Worm (Caenorhabditis elegans): ENCODE results near the gene Y57A10A.4.
"Not testable (repeated sequence)": the region's sequence is repeated elsewhere in the genome, so short reads cannot be mapped to it uniquely, and the experiment has no call there.

Gene Y57A10A.4

ce11 chrII:12151640-12152039 is at the start of gene Y57A10A.4:
Y57A10A.4 (plus strand) TSS chrII:12151940.
- not testable (repeated sequence) for TF ChIP-seq ces-1 (GFP tag; optimal IDR thresholded peaks at IDR 0.05); ztf-11 (tag; optimal IDR thresholded peaks at IDR 0.05); nhr-2 (tag; optimal IDR thresholded peaks at IDR 0.05)

- TF ChIP-seq nhr-2 (tag; optimal IDR thresholded peaks at IDR 0.05) (peak; percentile 27), ceh-43 (GFP tag; optimal IDR thresholded peaks at IDR 0.05) (peak; percentile 28), unc-39 (tag; optimal IDR thresholded peaks at IDR 0.05) (no peak), pha-4 (tag; optimal IDR thresholded peaks at IDR 0.05) (peak; percentile 79), tbx-8 (GFP tag; optimal IDR thresholded peaks at IDR 0.05) (no peak), cnd-1 (tag; optimal IDR thresholded peaks at IDR 0.05) (peak; percentile 58), sem-2 (GFP tag; optimal IDR thresholded peaks at IDR 0.05) (no peak), drap-1 (GFP tag; optimal IDR thresholded peaks at IDR 0.05) (peak; percentile 45), nhr-237 (tag; optimal IDR thresholded peaks at IDR 0.05) (peak; percentile 92), snpc-4 (tag; optimal IDR thresholded peaks at IDR 0.05) (no peak), nhr-76 (tag; optimal IDR thresholded peaks at IDR 0.05) (no peak), nhr-12 (tag; optimal IDR thresholded peaks at IDR 0.05) (no peak), elt-1 (tag; optimal IDR thresholded peaks at IDR 0.05; ENCODE audit: borderline replicate concordance, insufficient read depth) (no peak), ham-2 (GFP tag; optimal IDR thresholded peaks at IDR 0.05) (peak; percentile 31), lin-32 (GFP tag; optimal IDR thresholded peaks at IDR 0.05) (no peak), ztf-11 (tag; optimal IDR thresholded peaks at IDR 0.05) (peak; percentile 74), lin-13 (tag; optimal IDR thresholded peaks at IDR 0.05) (peak; percentile 82), nhr-28 (tag; optimal IDR thresholded peaks at IDR 0.05) (no peak), mep-1 (tag; optimal IDR thresholded peaks at IDR 0.05) (peak; percentile 73), flh-1 (GFP tag; optimal IDR thresholded peaks at IDR 0.05) (no peak), mls-2 (tag; optimal IDR thresholded peaks at IDR 0.05) (peak; percentile 78), unc-120 (tag; optimal IDR thresholded peaks at IDR 0.05; ENCODE audit: poor library complexity, severe bottlenecking) (peak; percentile 79), unc-62 (GFP tag; optimal IDR thresholded peaks at IDR 0.05) (peak; percentile 86), lsy-2 (tag; optimal IDR thresholded peaks at IDR 0.05) (peak; percentile 80), blmp-1 (tag; optimal IDR thresholded peaks at IDR 0.05) (no peak), bed-3 (GFP tag; optimal IDR thresholded peaks at IDR 0.05) (no peak), mab-5 (tag; optimal IDR thresholded peaks at IDR 0.05) (peak; percentile 85), zip-8 (tag; optimal IDR thresholded peaks at IDR 0.05) (no peak), sptf-1 (tag; optimal IDR thresholded peaks at IDR 0.05) (peak; percentile 70), M03D4.4 (tag; optimal IDR thresholded peaks at IDR 0.05) (peak; percentile 43), elt-3 (tag; optimal IDR thresholded peaks at IDR 0.05) (peak; percentile 27), ces-1 (GFP tag; optimal IDR thresholded peaks at IDR 0.05) (peak; percentile 93), hlh-1 (tag; optimal IDR thresholded peaks at IDR 0.05) (peak; percentile 64), ceh-39 (tag; optimal IDR thresholded peaks at IDR 0.05) (peak; percentile 83), ceh-83 (GFP tag; optimal IDR thresholded peaks at IDR 0.05) (no peak)
These were observed 49.4 kb upstream of the Y57A10A.4 start for ce11 chrII:12102365-12102764.

DNA sequence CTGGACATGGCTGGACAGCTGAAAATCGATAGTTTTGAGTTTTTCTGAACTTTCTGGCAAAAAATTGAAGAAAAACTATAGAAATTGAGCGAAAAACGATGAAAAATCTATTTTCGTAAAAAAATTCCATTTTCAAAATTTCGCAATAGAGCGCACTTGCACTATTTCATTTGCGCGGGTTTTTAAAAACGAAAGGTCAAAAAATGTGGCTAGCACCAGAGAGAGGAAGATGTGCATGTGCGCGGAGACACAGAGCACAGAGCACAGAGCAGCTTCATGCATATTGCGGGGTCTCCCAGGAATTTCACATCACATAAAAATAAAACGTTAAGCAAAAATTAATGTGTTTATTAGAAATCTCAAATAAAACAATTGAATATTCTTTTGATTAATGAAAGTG is 43.9 kb upstream of the Y57A10A.4 start, which contains the start of gene Y17G7B.18:
Y17G7B.18 (minus strand) TSS at position 18 of the 400 bp plus-strand sequence.
- TF ChIP-seq zip-8 (tag; optimal IDR thresholded peaks at IDR 0.05) (no peak), ces-1 (GFP tag; optimal IDR thresholded peaks at IDR 0.05) (peak; percentile 74), nhr-28 (tag; optimal IDR thresholded peaks at IDR 0.05) (no peak), mep-1 (tag; optimal IDR thresholded peaks at IDR 0.05) (peak; percentile 79), pha-4 (tag; optimal IDR thresholded peaks at IDR 0.05) (peak; percentile 30), hlh-1 (tag; optimal IDR thresholded peaks at IDR 0.05) (no peak), mls-2 (tag; optimal IDR thresholded peaks at IDR 0.05) (no peak), ham-2 (GFP tag; optimal IDR thresholded peaks at IDR 0.05) (no peak), M03D4.4 (tag; optimal IDR thresholded peaks at IDR 0.05) (no peak), nhr-237 (tag; optimal IDR thresholded peaks at IDR 0.05) (peak; percentile 39), nhr-76 (tag; optimal IDR thresholded peaks at IDR 0.05) (no peak), unc-120 (tag; optimal IDR thresholded peaks at IDR 0.05; ENCODE audit: poor library complexity, severe bottlenecking) (no peak), blmp-1 (tag; optimal IDR thresholded peaks at IDR 0.05) (no peak), ceh-83 (GFP tag; optimal IDR thresholded peaks at IDR 0.05) (no peak), bed-3 (GFP tag; optimal IDR thresholded peaks at IDR 0.05) (no peak), tbx-8 (GFP tag; optimal IDR thresholded peaks at IDR 0.05) (no peak), cnd-1 (tag; optimal IDR thresholded peaks at IDR 0.05) (no peak), lsy-2 (tag; optimal IDR thresholded peaks at IDR 0.05) (peak; percentile 72), snpc-4 (tag; optimal IDR thresholded peaks at IDR 0.05) (no peak), ceh-39 (tag; optimal IDR thresholded peaks at IDR 0.05) (no peak), lin-13 (tag; optimal IDR thresholded peaks at IDR 0.05) (no peak), ceh-43 (GFP tag; optimal IDR thresholded peaks at IDR 0.05) (no peak)

Measured in whole organism, mixed stage, embryonic.